Worm (Caenorhabditis elegans): ENCODE results near the gene srab-20.

DNA sequence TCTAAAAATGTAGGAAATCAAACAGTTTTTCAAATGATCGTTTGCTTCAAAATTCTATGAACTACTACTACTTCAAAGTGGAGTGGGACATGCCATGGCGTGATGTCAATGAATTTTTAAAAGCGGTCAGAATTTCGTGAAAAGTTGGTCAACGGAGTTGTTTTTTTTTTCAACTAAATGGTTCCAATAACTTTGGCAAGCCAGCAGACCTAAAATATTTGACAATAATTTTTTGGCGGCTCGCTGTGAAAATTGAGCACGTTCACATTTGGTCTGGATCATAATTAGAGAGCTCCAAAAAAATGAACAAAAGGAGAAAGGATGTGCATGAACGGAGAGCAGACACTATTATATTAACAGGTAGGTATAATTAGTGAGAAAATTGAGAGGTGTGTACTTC, 21.6 kb downstream of the srab-20 start:
- TF ChIP-seq flt-1 (GFP tag; IDR thresholded peaks at IDR 0.05) (no peak), klf-2 (GFP tag; conservative IDR thresholded peaks at IDR 0.05) (no peak), ztf-29 (GFP tag; IDR thresholded peaks at IDR 0.05) (no peak)
